Worm (Caenorhabditis elegans): Measurements from ENCODE around the gene lsm-7.

The lsm-7 gene

ce11 chrIV:10958230-10958588 lies 24.9 kb downstream of the lsm-7 start, which contains the start of gene sri-19:
sri-19 (plus strand) TSS chrIV:10958372.
- TF ChIP-seq fkh-8 (tag; optimal IDR thresholded peaks at IDR 0.05) (no peak), elt-2 (tag; optimal IDR thresholded peaks at IDR 0.05) (no peak), lin-14 (GFP tag; optimal IDR thresholded peaks at IDR 0.05) (peak; percentile 51), nhr-77 (tag; optimal IDR thresholded peaks at IDR 0.05) (no peak), mdl-1 (tag; optimal IDR thresholded peaks at IDR 0.05) (no peak), dpl-1 (GFP tag; optimal IDR thresholded peaks at IDR 0.05) (no peak), C16A3.4 (tag; optimal IDR thresholded peaks at IDR 0.05) (no peak), C04F5.9 (tag; optimal IDR thresholded peaks at IDR 0.05) (no peak), fkh-4 (tag; optimal IDR thresholded peaks at IDR 0.05; ENCODE audit: borderline replicate concordance) (no peak), fos-1 (tag; optimal IDR thresholded peaks at IDR 0.05) (no peak), ztf-11 (tag; optimal IDR thresholded peaks at IDR 0.05) (no peak), elt-3 (tag; optimal IDR thresholded peaks at IDR 0.05) (no peak), rnt-1 (tag; optimal IDR thresholded peaks at IDR 0.05) (peak; percentile 41), hpl-2 (GFP tag; optimal IDR thresholded peaks at IDR 0.05) (no peak), xbp-1 (tag; optimal IDR thresholded peaks at IDR 0.05) (no peak)

DNA sequence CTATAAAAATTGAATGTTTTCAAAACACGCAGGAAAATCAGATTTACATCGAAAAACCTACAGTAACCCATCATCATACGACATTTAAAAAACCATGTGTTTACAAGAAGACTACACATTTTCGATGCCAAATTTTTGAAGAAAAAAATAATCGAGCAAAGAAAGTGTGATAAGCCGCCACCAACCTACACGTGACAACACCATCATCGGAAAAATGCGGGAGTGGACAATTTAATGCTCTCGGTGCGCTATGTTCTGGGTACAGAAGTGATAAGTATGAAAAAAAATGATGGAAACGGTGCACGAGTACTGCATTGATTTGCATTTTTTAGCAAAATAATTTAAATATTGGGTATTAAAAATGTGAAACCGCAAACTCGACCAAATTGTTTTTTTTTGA lies 31.4 kb downstream of the lsm-7 start:
- peak; percentile 86 for TF ChIP-seq elt-2 (tag; optimal IDR thresholded peaks at IDR 0.05)
- peak; percentile 2 for TF ChIP-seq nhr-20 (tag; optimal IDR thresholded peaks at IDR 0.05)
- TF ChIP-seq lin-35 (GFP tag; optimal IDR thresholded peaks at IDR 0.05) = peak in 1 of 2 experiments; percentile 39
- no peak for TF ChIP-seq Y116A8C.19 (tag; optimal IDR thresholded peaks at IDR 0.05; ENCODE audit: borderline replicate concordance)
- TF ChIP-seq mdl-1 (tag; optimal IDR thresholded peaks at IDR 0.05) = peak in 1 of 2 experiments; percentile 9
- TF ChIP-seq efl-1 (optimal IDR thresholded peaks at IDR 0.05) = no peak
- TF ChIP-seq efl-1 (GFP tag; optimal IDR thresholded peaks at IDR 0.05 in 1 of 2) = peak in 1 of 2 experiments; percentile 16
- no peak for TF ChIP-seq ceh-88 (GFP tag; IDR thresholded peaks at IDR 0.05)
- TF ChIP-seq grh-1 (GFP tag; IDR thresholded peaks at IDR 0.05) = no peak

- no peak for TF ChIP-seq nhr-71 (tag; optimal IDR thresholded peaks at IDR 0.05)
- no peak for TF ChIP-seq lin-39 (tag; optimal IDR thresholded peaks at IDR 0.05)
- no peak for TF ChIP-seq zag-1 (tag; optimal IDR thresholded peaks at IDR 0.05)
- no peak for TF ChIP-seq Y116A8C.19 (tag; optimal IDR thresholded peaks at IDR 0.05; ENCODE audit: borderline replicate concordance)
- no peak for TF ChIP-seq sup-37 (GFP tag; optimal IDR thresholded peaks at IDR 0.05)
- TF ChIP-seq fkh-8 (tag; optimal IDR thresholded peaks at IDR 0.05) = no peak
- no peak for TF ChIP-seq mab-9 (GFP tag; IDR thresholded peaks at IDR 0.05)
- no peak for TF ChIP-seq ztf-11 (tag; optimal IDR thresholded peaks at IDR 0.05)
- TF ChIP-seq ceh-63 (GFP tag; optimal IDR thresholded peaks at IDR 0.05) = no peak
Observed at ce11 chrIV:10966359-10966758, 33.1 kb downstream of the lsm-7 start, which contains the start of the genes aqp-3 and Y69E1A.8. aqp-3 (minus strand) TSS chrIV:10966459. Y69E1A.8 (plus strand) TSS chrIV:10966604.

DNA sequence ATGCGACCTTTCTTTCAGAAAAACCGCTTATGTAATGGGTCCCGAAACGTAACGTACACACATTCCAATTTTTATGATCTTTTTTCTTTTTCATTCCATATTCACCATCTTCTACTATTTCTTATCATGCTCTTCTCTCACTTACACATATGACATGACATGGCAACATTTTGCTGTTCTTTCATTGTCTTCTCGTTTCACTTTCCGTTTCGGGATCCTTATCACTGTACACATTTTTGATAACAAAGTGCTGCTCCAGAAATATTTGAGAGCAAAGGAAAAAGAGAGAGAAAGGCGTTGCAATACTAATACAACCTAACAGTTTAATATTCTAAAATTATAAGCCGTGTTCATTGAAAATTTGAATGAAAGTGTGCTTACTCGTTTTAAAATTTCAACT lies 37.0 kb downstream of the lsm-7 start:
- TF ChIP-seq F16B12.6 (tag; optimal IDR thresholded peaks at IDR 0.05) (no peak), lin-35 (GFP tag; optimal IDR thresholded peaks at IDR 0.05) (peak in 1 of 2 experiments; percentile 45), efl-1 (optimal IDR thresholded peaks at IDR 0.05) (no peak), efl-1 (GFP tag; optimal IDR thresholded peaks at IDR 0.05 in 1 of 2) (peak in 1 of 2 experiments; percentile 83), nhr-20 (tag; optimal IDR thresholded peaks at IDR 0.05) (peak; percentile 5), nhr-71 (tag; optimal IDR thresholded peaks at IDR 0.05) (peak; percentile 0), unc-62 (GFP tag; optimal IDR thresholded peaks at IDR 0.05) (no peak), ceh-8 (GFP tag; optimal IDR thresholded peaks at IDR 0.05) (no peak), blmp-1 (tag; optimal IDR thresholded peaks at IDR 0.05) (peak; percentile 8), dpl-1 (GFP tag; optimal IDR thresholded peaks at IDR 0.05) (no peak), swsn-7 (tag; optimal IDR thresholded peaks at IDR 0.05) (no peak), egl-13 (tag; optimal IDR thresholded peaks at IDR 0.05) (no peak), elt-2 (tag; optimal IDR thresholded peaks at IDR 0.05) (peak; percentile 85), sup-37 (GFP tag; optimal IDR thresholded peaks at IDR 0.05) (no peak)
